Worm (Caenorhabditis elegans) whole organism, L3 larva: Measurements from ENCODE around the gene act-3.

ENCODE experiments used
- R02D3.7 ChIP-seq: fragments of 150-350 bp; optimal IDR thresholded peaks from 2 replicates; lab custom pipeline; 2014; ENCODE audit warnings: missing biosample characterization, missing genetic modification characterization
- aly-2 ChIP-seq: fragments of 150-350 bp; optimal IDR thresholded peaks from 2 replicates; lab custom pipeline; 2014; ENCODE audit warnings: missing biosample characterization, missing genetic modification characterization
- ama-1 ChIP-seq: fragments of 150-350 bp; optimal IDR thresholded peaks from 2 replicates; lab custom pipeline; 2018
- ceh-16 ChIP-seq: sonication (generic microtip); optimal IDR thresholded peaks from 2 replicates; lab custom pipeline; 2017; ENCODE audit warnings: missing biosample characterization, missing genetic modification characterization
- daf-12 ChIP-seq: fragments of 150-350 bp; optimal IDR thresholded peaks from 2 replicates; lab custom pipeline; 2014; ENCODE audit warnings: missing biosample characterization, missing genetic modification reagents, missing genetic modification characterization
- egl-27 ChIP-seq: sonication (generic microtip); optimal IDR thresholded peaks from 4 replicates; lab custom pipeline; 2017; ENCODE audit warnings: missing biosample characterization, missing genetic modification reagents, missing genetic modification characterization
- egl-5 ChIP-seq: fragments of 150-350 bp; optimal IDR thresholded peaks from 2 replicates; lab custom pipeline; 2017; ENCODE audit warnings: missing biosample characterization, missing genetic modification reagents, missing genetic modification characterization, inconsistent platforms
- elt-1 ChIP-seq: fragments of 150-350 bp; optimal IDR thresholded peaks from 2 replicates; lab custom pipeline; 2014; ENCODE audit warnings: missing biosample characterization, missing genetic modification characterization
- elt-3 ChIP-seq, 3 experiments: fragments of 150-350 bp in 1 of 3; sonication (generic microtip) in 2 of 3; optimal IDR thresholded peaks; 2 replicates in 2 of 3; 4 replicates in 1 of 3; lab custom pipeline; 2014 to 2017; ENCODE audit warnings: missing biosample characterization in 3 of 3, missing genetic modification characterization in 3 of 3
- fkh-10 ChIP-seq: sonication (generic microtip); optimal IDR thresholded peaks from 2 replicates; lab custom pipeline; 2017; ENCODE audit warnings: missing biosample characterization, missing genetic modification reagents, missing genetic modification characterization
- fkh-2 ChIP-seq: fragments of 150-350 bp; optimal IDR thresholded peaks from 2 replicates; lab custom pipeline; 2014; ENCODE audit warnings: missing biosample characterization, missing genetic modification reagents, missing genetic modification characterization
- fos-1 ChIP-seq: fragments of 150-350 bp; optimal IDR thresholded peaks from 2 replicates; lab custom pipeline; 2014; ENCODE audit warnings: missing biosample characterization, missing genetic modification characterization
- hmg-11 ChIP-seq: sonication (generic microtip); optimal IDR thresholded peaks from 2 replicates; lab custom pipeline; 2016; ENCODE audit warnings: missing genetic modification characterization, missing compliant biosample characterization
- lin-39 ChIP-seq: fragments of 150-350 bp; optimal IDR thresholded peaks from 2 replicates; lab custom pipeline; 2018; ENCODE audit warnings: missing biosample characterization, missing genetic modification reagents, missing genetic modification characterization
- lsy-12 ChIP-seq: sonication (generic microtip); optimal IDR thresholded peaks from 2 replicates; lab custom pipeline; 2016; ENCODE audit warnings: mild to moderate bottlenecking, missing genetic modification characterization, missing compliant biosample characterization
- mdl-1 ChIP-seq: fragments of 150-350 bp; optimal IDR thresholded peaks from 2 replicates; lab custom pipeline; 2014; ENCODE audit warnings: missing biosample characterization, missing genetic modification characterization
- mml-1 ChIP-seq: fragments of 150-350 bp; sonication (generic microtip); optimal IDR thresholded peaks from 3 replicates; lab custom pipeline; 2014; ENCODE audit warnings: missing biosample characterization, missing genetic modification characterization
- nfya-1 ChIP-seq: sonication (generic microtip); optimal IDR thresholded peaks from 2 replicates; lab custom pipeline; 2017; ENCODE audit warnings: missing genetic modification characterization, mild to moderate bottlenecking, missing compliant biosample characterization, antibody characterized with exemption, moderate library complexity; ENCODE audit not compliant: insufficient read depth
- nhr-11 ChIP-seq: fragments of 150-350 bp; optimal IDR thresholded peaks from 2 replicates; lab custom pipeline; 2014; ENCODE audit warnings: missing biosample characterization, missing genetic modification characterization
- nhr-23 ChIP-seq: fragments of 150-350 bp; optimal IDR thresholded peaks from 2 replicates; lab custom pipeline; 2014; ENCODE audit warnings: missing biosample characterization, missing genetic modification reagents, missing genetic modification characterization
- nhr-237 ChIP-seq: fragments of 150-350 bp; optimal IDR thresholded peaks from 2 replicates; lab custom pipeline; 2014; ENCODE audit warnings: missing biosample characterization, missing genetic modification characterization
- nhr-25 ChIP-seq: sonication (generic microtip); optimal IDR thresholded peaks from 2 replicates; lab custom pipeline; 2017; ENCODE audit warnings: missing biosample characterization, missing genetic modification characterization
- nhr-28 ChIP-seq: fragments of 150-350 bp; optimal IDR thresholded peaks from 2 replicates; lab custom pipeline; 2014; ENCODE audit warnings: missing biosample characterization, missing genetic modification characterization
- nhr-43 ChIP-seq: sonication (generic microtip); optimal IDR thresholded peaks from 2 replicates; lab custom pipeline; 2016; ENCODE audit warnings: mild to moderate bottlenecking, missing genetic modification characterization, missing compliant biosample characterization; ENCODE audit not compliant: poor library complexity, severe bottlenecking
- nhr-76 ChIP-seq: fragments of 150-350 bp; sonication (generic microtip); optimal IDR thresholded peaks from 5 replicates; lab custom pipeline; 2014; ENCODE audit warnings: missing biosample characterization, missing genetic modification characterization
- nhr-77 ChIP-seq: fragments of 150-350 bp; optimal IDR thresholded peaks from 2 replicates; lab custom pipeline; 2014; ENCODE audit warnings: missing biosample characterization, missing genetic modification characterization
- pha-4 ChIP-seq: fragments of 150-350 bp; optimal IDR thresholded peaks from 2 replicates; lab custom pipeline; 2014; ENCODE audit warnings: missing biosample characterization, missing genetic modification reagents, missing genetic modification characterization
- pqm-1 ChIP-seq: fragments of 150-350 bp; optimal IDR thresholded peaks from 2 replicates; lab custom pipeline; 2017; ENCODE audit warnings: missing biosample characterization, missing genetic modification characterization, inconsistent platforms
- sea-2 ChIP-seq: fragments of 150-350 bp; sonication (generic microtip); optimal IDR thresholded peaks from 4 replicates; lab custom pipeline; 2014; ENCODE audit warnings: missing biosample characterization, missing genetic modification reagents, missing genetic modification characterization
- snpc-4 ChIP-seq: fragments of 150-350 bp; optimal IDR thresholded peaks from 2 replicates; lab custom pipeline; 2014; ENCODE audit warnings: missing biosample characterization, missing genetic modification characterization
- tbx-2 ChIP-seq: sonication (generic microtip); optimal IDR thresholded peaks from 2 replicates; lab custom pipeline; 2016; ENCODE audit warnings: mild to moderate bottlenecking, missing genetic modification characterization, missing compliant biosample characterization
- unc-39 ChIP-seq: sonication (generic microtip); optimal IDR thresholded peaks from 4 replicates; lab custom pipeline; 2017; ENCODE audit warnings: missing biosample characterization, missing genetic modification characterization
- unc-62 ChIP-seq: fragments of 150-350 bp; sonication (generic microtip); optimal IDR thresholded peaks from 4 replicates; lab custom pipeline; 2014; ENCODE audit warnings: missing biosample characterization, missing genetic modification reagents, missing genetic modification characterization
- zag-1 ChIP-seq: fragments of 150-350 bp; optimal IDR thresholded peaks from 2 replicates; lab custom pipeline; 2014; ENCODE audit warnings: missing biosample characterization, missing genetic modification characterization
- ztf-11 ChIP-seq: fragments of 150-350 bp; optimal IDR thresholded peaks from 2 replicates; lab custom pipeline; 2014; ENCODE audit warnings: missing biosample characterization, missing genetic modification characterization
- ztf-4 ChIP-seq: fragments of 150-350 bp; optimal IDR thresholded peaks from 2 replicates; lab custom pipeline; 2014; ENCODE audit warnings: missing biosample characterization, missing genetic modification characterization

act-3 gene

ce11 chrV:11061887-11062286 lies 12.4 kb downstream of the act-3 start:
- TF ChIP-seq fkh-10 (no peak), nhr-23 (tag; lab: Kevin White, UChicago) (peak; percentile 4)

ce11 chrV:11060239-11060984 lies 13.9 kb downstream of the act-3 start, which contains the start of gene T04C12.11:
Gene T04C12.11, minus strand, starts transcription at chrV:11060289.
- TF ChIP-seq nhr-25 (tag; lab: Kevin White, UChicago) (peak; percentile 47), mdl-1 (tag; lab: Kevin White, UChicago) (no peak), elt-3 (tag; optimal IDR thresholded peaks at IDR 0.05; lab: Kevin White, UChicago) (no peak), aly-2 (tag; lab: Kevin White, UChicago) (no peak), unc-39 (tag; lab: Kevin White, UChicago) (no peak), nhr-23 (tag; lab: Kevin White, UChicago) (peak; percentile 60), snpc-4 (tag; lab: Kevin White, UChicago) (no peak)

ce11 chrV:11059180-11059579 lies 15.1 kb downstream of the act-3 start, which contains the start of gene T04C12.1:
Gene T04C12.1, minus strand, starts transcription at chrV:11059269.
- TF ChIP-seq unc-62 (GFP tag; lab: Kevin White, UChicago) (no peak), egl-27 (tag; lab: Kevin White, UChicago) (no peak), nhr-43 (no peak), egl-5 (tag; lab: Kevin White, UChicago) (no peak), nhr-11 (tag; lab: Kevin White, UChicago) (no peak), nhr-76 (tag; lab: Kevin White, UChicago) (no peak), nhr-23 (tag; lab: Kevin White, UChicago) (no peak), ama-1 (lab: Kevin White, UChicago) (peak; percentile 77), nhr-25 (tag; lab: Kevin White, UChicago) (peak; percentile 24), sea-2 (no peak), ztf-11 (no peak), mml-1 (tag; lab: Kevin White, UChicago) (no peak), lsy-12 (no peak), ztf-4 (tag; lab: Kevin White, UChicago) (no peak), nfya-1 (tag; lab: Kevin White, UChicago) (no peak), fos-1 (tag; lab: Kevin White, UChicago) (no peak)

ce11 chrV:11057043-11057442 lies 17.3 kb downstream of the act-3 start, which contains the start of gene srh-75:
Gene srh-75, minus strand, starts transcription at chrV:11057143.
- TF ChIP-seq hmg-11 (tag; lab: Kevin White, UChicago): no peak
- TF ChIP-seq ceh-16: no peak
- no peak for TF ChIP-seq nhr-237 (tag; lab: Kevin White, UChicago)
- TF ChIP-seq nhr-25 (tag; lab: Kevin White, UChicago): no peak
- TF ChIP-seq elt-3 (tag; optimal IDR thresholded peaks at IDR 0.05; lab: Kevin White, UChicago): no peak
- no peak for TF ChIP-seq R02D3.7 (tag; lab: Kevin White, UChicago)
- no peak for TF ChIP-seq pqm-1 (tag; lab: Kevin White, UChicago)
- no peak for TF ChIP-seq pha-4 (tag; lab: Kevin White, UChicago)
- TF ChIP-seq daf-12: no peak
- TF ChIP-seq elt-1: no peak
- no peak for TF ChIP-seq lin-39 (tag; lab: Kevin White, UChicago)
- TF ChIP-seq nhr-77 (tag; lab: Kevin White, UChicago): no peak
- TF ChIP-seq nhr-28 (tag; lab: Kevin White, UChicago): no peak
- TF ChIP-seq fkh-2 (tag; lab: Kevin White, UChicago): no peak
- TF ChIP-seq nhr-43: no peak

ce11 chrV:11056484-11056883 lies 17.8 kb downstream of the act-3 start:
- no peak for TF ChIP-seq tbx-2
- TF ChIP-seq nfya-1 (tag; lab: Kevin White, UChicago): no peak
- no peak for TF ChIP-seq snpc-4 (tag; lab: Kevin White, UChicago)
- TF ChIP-seq egl-5 (tag; lab: Kevin White, UChicago): no peak
- no peak for TF ChIP-seq ztf-11
- no peak for TF ChIP-seq ztf-4 (tag; lab: Kevin White, UChicago)
- TF ChIP-seq lsy-12: no peak
- no peak for TF ChIP-seq egl-27 (tag; lab: Kevin White, UChicago)
- TF ChIP-seq nhr-237 (tag; lab: Kevin White, UChicago): no peak
- TF ChIP-seq zag-1 (tag; lab: Kevin White, UChicago): no peak
- no peak for TF ChIP-seq nhr-76 (tag; lab: Kevin White, UChicago)
- TF ChIP-seq nhr-28 (tag; lab: Kevin White, UChicago): no peak
- no peak for TF ChIP-seq nhr-77 (tag; lab: Kevin White, UChicago)
- no peak for TF ChIP-seq fkh-10
